Worm (Caenorhabditis elegans): ENCODE results near the gene acs-14.

DNA sequence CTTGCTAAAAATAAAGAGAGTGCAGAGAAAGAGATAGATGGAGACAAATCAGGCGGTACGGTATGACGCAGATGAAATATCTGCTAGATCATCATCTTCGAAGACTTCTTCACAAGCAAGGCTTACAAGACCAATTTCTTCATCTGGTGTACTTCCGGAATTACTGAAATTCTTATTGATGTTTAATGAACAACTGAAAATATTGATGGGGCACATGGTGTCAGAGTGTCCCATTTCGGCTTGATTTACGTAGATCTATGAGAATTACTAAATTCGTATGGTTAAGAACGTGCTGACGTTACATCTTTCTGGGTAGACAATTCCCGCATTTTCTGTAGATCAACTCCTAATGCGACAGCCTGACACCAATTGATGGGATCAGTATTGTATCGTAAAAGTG lies 48.7 kb downstream of the acs-14 start:
- TF ChIP-seq dao-5 (tag; optimal IDR thresholded peaks at IDR 0.05): no peak
- TF ChIP-seq him-1 (tag; optimal IDR thresholded peaks at IDR 0.05): no peak
- no peak for TF ChIP-seq W03F9.2 (tag; optimal IDR thresholded peaks at IDR 0.05)
